Fruit fly (Drosophila melanogaster) whole organism, wandering third instar larva: ENCODE data around the gene CG11980.

Experiments
- Abd-B ChIP-seq: fragments of >200 bp; optimal IDR thresholded peaks from 2 replicates; lab custom pipeline; 2017; ENCODE audit warnings: missing biosample characterization, missing genetic modification characterization
- CG32264 ChIP-seq: fragments of 200-800 bp; sonication (Bioruptor generic); optimal IDR thresholded peaks from 2 replicates; lab custom pipeline; 2016; ENCODE audit warnings: missing biosample characterization, missing genetic modification characterization
- CG9705 ChIP-seq: fragments of 200-800 bp; sonication (Bioruptor generic); optimal IDR thresholded peaks from 2 replicates; lab custom pipeline; 2018; ENCODE audit warnings: missing biosample characterization, mild to moderate bottlenecking, missing genetic modification characterization
- OdsH ChIP-seq: fragments of 200-800 bp; sonication (Bioruptor generic); optimal IDR thresholded peaks from 2 replicates; lab custom pipeline; 2016; ENCODE audit warnings: missing biosample characterization, mild to moderate bottlenecking, missing genetic modification characterization
- Vsx2 ChIP-seq: fragments of 200-300, 225-300 bp; sonication (Bioruptor generic); optimal IDR thresholded peaks from 2 replicates; lab custom pipeline; 2018; ENCODE audit warnings: missing biosample characterization, missing genetic modification characterization; ENCODE audit not compliant: partially characterized antibody
- h ChIP-seq: fragments of 200-800 bp; sonication (Bioruptor generic); optimal IDR thresholded peaks from 3 replicates; lab custom pipeline; 2016; ENCODE audit warnings: missing biosample characterization, mild to moderate bottlenecking, missing genetic modification characterization
- lola ChIP-seq: fragments of >200 bp; optimal IDR thresholded peaks from 2 replicates; lab custom pipeline; 2017; ENCODE audit warnings: missing biosample characterization, missing genetic modification characterization
- pan ChIP-seq: fragments of >200 bp; optimal IDR thresholded peaks from 2 replicates; lab custom pipeline; 2017

- no peak for TF ChIP-seq CG9705 (GFP tag; lab: Kevin White, UChicago)
- no peak for TF ChIP-seq OdsH (GFP tag; lab: Kevin White, UChicago)
- no peak for TF ChIP-seq h (GFP tag; lab: Kevin White, UChicago)
- TF ChIP-seq lola = no peak
- no peak for TF ChIP-seq pan (lab: Kevin White, UChicago)
- no peak for TF ChIP-seq Abd-B (GFP tag; lab: Kevin White, UChicago)
- no peak for TF ChIP-seq CG32264 (GFP tag; lab: Kevin White, UChicago)
- no peak for TF ChIP-seq Vsx2 (GFP tag; lab: Kevin White, UChicago)
These were observed 44.8 kb downstream of the CG11980 start, which contains the start of gene Mst85C for dm6 chr3R:9048466-9049072.
